Worm (Caenorhabditis elegans) whole organism, L1 larva: ENCODE results near the gene mrps-21.

Source experiments
- Y116A8C.19 ChIP-seq: sonication (generic microtip); optimal IDR thresholded peaks from 2 replicates; lab custom pipeline; 2016; ENCODE audit warnings: missing compliant biosample characterization, missing genetic modification characterization, borderline replicate concordance
- ceh-82 ChIP-seq, 3 experiments: fragments of 150-350 bp in 1 of 3; sonication (generic microtip) in 2 of 3; optimal IDR thresholded peaks; 2 replicates each; lab custom pipeline; 2014 to 2017; ENCODE audit warnings: missing biosample characterization in 3 of 3, missing genetic modification characterization in 3 of 3
- elt-3 ChIP-seq, 6 experiments: fragments of 150-350 bp in 1 of 6; sonication (generic microtip); optimal IDR thresholded peaks; 2 replicates each; lab custom pipeline; 2017 to 2018; ENCODE audit warnings: missing biosample characterization in 6 of 6, missing genetic modification characterization in 6 of 6, inconsistent platforms in 1 of 6
- fkh-10 ChIP-seq: sonication (generic microtip); optimal IDR thresholded peaks from 2 replicates; lab custom pipeline; 2017; ENCODE audit warnings: missing biosample characterization, missing genetic modification reagents, missing genetic modification characterization
- lin-13 ChIP-seq: fragments of 150-350 bp; optimal IDR thresholded peaks from 2 replicates; lab custom pipeline; 2014; ENCODE audit warnings: missing biosample characterization, missing genetic modification reagents, missing genetic modification characterization
- mef-2 ChIP-seq: fragments of 150-350 bp; optimal IDR thresholded peaks from 2 replicates; lab custom pipeline; 2014; ENCODE audit warnings: missing biosample characterization, missing genetic modification characterization
- nhr-11 ChIP-seq: fragments of 150-350 bp; optimal IDR thresholded peaks from 2 replicates; lab custom pipeline; 2014; ENCODE audit warnings: missing biosample characterization, missing genetic modification characterization
- nhr-19 ChIP-seq: fragments of 200-800 bp; sonication (Bioruptor generic); conservative IDR thresholded peaks from 2 replicates; pipeline ENCODE4 v1.3.6; 2022; ENCODE audit warnings: missing genetic modification characterization, missing compliant biosample characterization
- nhr-28 ChIP-seq: fragments of 150-350 bp; optimal IDR thresholded peaks from 2 replicates; lab custom pipeline; 2014; ENCODE audit warnings: missing biosample characterization, missing genetic modification characterization
- pqm-1 ChIP-seq: sonication (generic microtip); optimal IDR thresholded peaks from 3 replicates; lab custom pipeline; 2017; ENCODE audit warnings: missing biosample characterization, missing genetic modification characterization
- skn-1 ChIP-seq: fragments of 150-350 bp; optimal IDR thresholded peaks from 2 replicates; lab custom pipeline; 2014; ENCODE audit warnings: missing biosample characterization, missing genetic modification characterization
- snpc-4 ChIP-seq: fragments of 150-350 bp; optimal IDR thresholded peaks from 2 replicates; lab custom pipeline; 2014; ENCODE audit warnings: missing biosample characterization, missing genetic modification characterization
- unc-62 ChIP-seq: fragments of 150-350 bp; optimal IDR thresholded peaks from 2 replicates; lab custom pipeline; 2014; ENCODE audit warnings: missing biosample characterization, missing genetic modification reagents, missing genetic modification characterization
- ztf-11 ChIP-seq, 2 experiments: sonication (generic microtip); optimal IDR thresholded peaks; 2 replicates each; lab custom pipeline; 2016 to 2017; ENCODE audit warnings: missing genetic modification characterization in 2 of 2, missing biosample characterization in 1 of 2, missing compliant biosample characterization in 1 of 2

DNA sequence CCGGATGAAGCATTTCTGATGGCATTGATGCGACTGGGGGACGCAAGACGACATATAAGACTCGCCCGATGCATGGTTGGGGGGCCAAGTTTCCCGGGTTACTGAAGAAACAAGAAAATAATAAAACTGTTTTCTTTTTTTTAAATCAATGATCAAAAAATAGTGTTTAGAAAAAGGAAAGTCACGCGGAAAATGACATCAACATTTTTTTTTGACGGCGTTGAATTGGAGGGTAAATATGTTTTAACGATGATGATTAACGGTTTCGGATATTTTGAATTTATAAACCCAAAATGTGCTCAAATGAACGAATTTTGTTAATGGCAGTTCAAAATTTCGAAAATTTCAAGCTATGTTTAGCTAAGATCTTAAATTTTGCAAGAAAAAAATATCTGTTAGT is 44.6 kb upstream of the mrps-21 start, which contains the start of gene ogdh-1:
- TF ChIP-seq fkh-10 (GFP tag; lab: Kevin White, UChicago) (no peak), nhr-28 (no peak), ztf-11 (tag; optimal IDR thresholded peaks at IDR 0.05; lab: Kevin White, UChicago) (no peak), skn-1 (tag; lab: Kevin White, UChicago) (no peak), nhr-19 (no peak), mef-2 (tag; lab: Kevin White, UChicago) (no peak), nhr-11 (no peak), snpc-4 (tag; lab: Kevin White, UChicago) (no peak), Y116A8C.19 (tag; lab: Kevin White, UChicago) (no peak), elt-3 (tag; optimal IDR thresholded peaks at IDR 0.05; lab: Kevin White, UChicago) (no peak), unc-62 (GFP tag; lab: Kevin White, UChicago) (no peak), pqm-1 (tag; lab: Kevin White, UChicago) (no peak), lin-13 (GFP tag; lab: Kevin White, UChicago) (no peak), ceh-82 (tag; optimal IDR thresholded peaks at IDR 0.05; lab: Kevin White, UChicago) (no peak)
